Worm (Caenorhabditis elegans): ENCODE data around the gene mdt-10.
A peak's percentile ranks its signal among the peaks of the same experiment; 100 is the strongest.

mdt-10 gene

ce11 chrII:7870062-7870461, 15.2 kb upstream of the mdt-10 start, which contains the start of gene ztf-17:
TSS of gene ztf-17 (minus strand) at chrII:7870162.
- TF ChIP-seq nhr-11 (tag; optimal IDR thresholded peaks at IDR 0.05), result no peak
- TF ChIP-seq aly-2 (tag; optimal IDR thresholded peaks at IDR 0.05), result no peak
- TF ChIP-seq nhr-129 (tag; optimal IDR thresholded peaks at IDR 0.05), result no peak
- TF ChIP-seq nhr-77 (tag; optimal IDR thresholded peaks at IDR 0.05), result no peak
- TF ChIP-seq ceh-82 (tag; optimal IDR thresholded peaks at IDR 0.05), result no peak

- no peak for TF ChIP-seq gmeb-1 (tag; optimal IDR thresholded peaks at IDR 0.05)
- peak; percentile 40 for TF ChIP-seq nhr-25 (tag; optimal IDR thresholded peaks at IDR 0.05)
Measured at ce11 chrII:7866081-7866480, 11.2 kb upstream of the mdt-10 start.

- TF ChIP-seq sem-4 (tag; optimal IDR thresholded peaks at IDR 0.05), result no peak
- no peak for TF ChIP-seq crh-2 (tag; optimal IDR thresholded peaks at IDR 0.05)
- TF ChIP-seq mab-5 (tag; optimal IDR thresholded peaks at IDR 0.05), result no peak
- no peak for TF ChIP-seq dmd-4 (tag; optimal IDR thresholded peaks at IDR 0.05)
- no peak for TF ChIP-seq aly-2 (tag; optimal IDR thresholded peaks at IDR 0.05)
- no peak for TF ChIP-seq ztf-4 (tag; optimal IDR thresholded peaks at IDR 0.05)
- no peak for TF ChIP-seq elt-1 (tag; optimal IDR thresholded peaks at IDR 0.05)
Measured at ce11 chrII:7864892-7865291, 10.1 kb upstream of the mdt-10 start.

ce11 chrII:7864207-7864606, 9.4 kb upstream of the mdt-10 start, which contains the start of gene ostb-1:
TSS of gene ostb-1 (plus strand) at chrII:7864507.
- no peak for TF ChIP-seq sma-3 (GFP tag; optimal IDR thresholded peaks at IDR 0.05)
- TF ChIP-seq aly-2 (tag; optimal IDR thresholded peaks at IDR 0.05), result no peak
- TF ChIP-seq ztf-1 (GFP tag; conservative IDR thresholded peaks at IDR 0.05), result no peak
- TF ChIP-seq lin-11 (tag; optimal IDR thresholded peaks at IDR 0.05), result no peak
- TF ChIP-seq C34F6.9 (tag; optimal IDR thresholded peaks at IDR 0.05), result peak; percentile 55
- TF ChIP-seq gmeb-1 (tag; optimal IDR thresholded peaks at IDR 0.05), result peak; percentile 50
- no peak for TF ChIP-seq peb-1 (tag; optimal IDR thresholded peaks at IDR 0.05)
- TF ChIP-seq crh-2 (tag; optimal IDR thresholded peaks at IDR 0.05), result peak; percentile 90
- TF ChIP-seq nhr-77 (tag; optimal IDR thresholded peaks at IDR 0.05), result no peak
- TF ChIP-seq alr-1 (tag; optimal IDR thresholded peaks at IDR 0.05), result no peak
- peak; percentile 59 for TF ChIP-seq nhr-129 (tag; optimal IDR thresholded peaks at IDR 0.05)
- TF ChIP-seq fos-1 (tag; optimal IDR thresholded peaks at IDR 0.05), result peak; percentile 5
- peak; percentile 45 for TF ChIP-seq unc-55 (GFP tag; optimal IDR thresholded peaks at IDR 0.05)
- peak in 1 of 2 experiments; percentile 84 for TF ChIP-seq lsy-2 (tag; optimal IDR thresholded peaks at IDR 0.05)

DNA sequence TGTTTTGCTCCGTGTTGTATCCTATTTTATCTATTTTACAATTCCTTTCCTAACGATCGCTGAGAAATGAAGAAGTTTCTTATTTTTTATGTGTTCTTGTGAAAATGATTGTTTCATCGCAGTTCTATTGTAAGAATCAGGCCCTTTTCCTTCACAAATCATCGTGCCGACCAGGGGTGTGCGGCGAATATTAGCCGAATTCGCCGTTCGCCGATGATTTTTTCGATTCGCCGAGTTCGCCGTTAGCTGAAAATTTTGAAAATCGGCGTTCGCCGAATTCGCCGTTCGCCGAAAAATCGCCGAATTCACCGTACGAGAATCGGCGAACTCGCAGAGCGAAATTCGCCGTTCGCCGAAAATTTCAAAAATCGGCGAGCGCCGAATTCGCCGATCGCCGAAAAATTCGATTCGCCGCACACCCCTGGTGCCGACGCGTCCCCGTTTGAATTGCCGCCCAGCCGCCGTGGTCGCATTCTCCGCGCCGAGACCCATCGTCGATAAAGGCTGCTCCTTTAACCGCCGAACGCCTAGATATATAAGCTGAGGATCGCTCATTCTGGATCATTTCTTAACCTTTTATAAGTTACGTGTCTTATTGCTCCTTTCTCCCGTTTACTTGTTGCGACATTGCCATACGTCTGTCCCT, 8.8 kb upstream of the mdt-10 start:
- TF ChIP-seq sem-4 (tag; optimal IDR thresholded peaks at IDR 0.05), result no peak
- no peak for TF ChIP-seq mab-5 (tag; optimal IDR thresholded peaks at IDR 0.05)
- no peak for TF ChIP-seq nhr-12 (tag; optimal IDR thresholded peaks at IDR 0.05)
- TF ChIP-seq F13H6.1 (tag; optimal IDR thresholded peaks at IDR 0.05), result no peak
- no peak for TF ChIP-seq mdl-1 (tag; optimal IDR thresholded peaks at IDR 0.05)
- no peak for TF ChIP-seq aly-2 (tag; optimal IDR thresholded peaks at IDR 0.05)
- TF ChIP-seq ZK546.5 (tag; optimal IDR thresholded peaks at IDR 0.05), result no peak
- no peak for TF ChIP-seq nhr-23 (tag; optimal IDR thresholded peaks at IDR 0.05)
- TF ChIP-seq nhr-6 (tag; optimal IDR thresholded peaks at IDR 0.05), result no peak
- no peak for TF ChIP-seq nhr-10 (tag; optimal IDR thresholded peaks at IDR 0.05)
- no peak for TF ChIP-seq blmp-1 (tag; optimal IDR thresholded peaks at IDR 0.05; ENCODE audit: insufficient read depth)
- no peak for TF ChIP-seq crh-2 (tag; optimal IDR thresholded peaks at IDR 0.05)
- TF ChIP-seq nhr-21 (tag; optimal IDR thresholded peaks at IDR 0.05), result no peak
- no peak for TF ChIP-seq lsy-2 (tag; optimal IDR thresholded peaks at IDR 0.05)
- TF ChIP-seq ceh-82 (tag; optimal IDR thresholded peaks at IDR 0.05), result no peak
- no peak for TF ChIP-seq elt-3 (tag; optimal IDR thresholded peaks at IDR 0.05)

All from whole organism, L2 larva.